Worm (Caenorhabditis elegans): Measurements from ENCODE around the gene C07G3.10.

C07G3.10 gene

DNA sequence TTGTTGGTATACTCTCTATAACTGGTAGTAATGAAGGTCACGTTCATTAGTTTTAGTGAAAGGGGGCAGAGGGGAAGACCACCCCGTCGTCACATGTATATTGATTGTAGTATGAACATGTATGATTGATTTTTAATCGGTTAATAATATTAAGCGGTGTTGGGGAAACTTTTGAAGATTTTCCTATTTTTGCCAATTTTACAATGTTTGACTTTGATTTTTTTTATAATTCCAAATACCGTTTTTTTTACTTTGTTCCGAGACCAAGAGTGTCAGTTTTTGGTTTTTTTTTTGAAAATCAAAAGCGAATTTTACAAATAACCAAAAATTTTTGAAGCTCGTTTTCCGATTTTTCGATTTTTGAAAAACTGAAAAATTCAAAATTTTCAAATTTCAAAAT is 33.2 kb downstream of the C07G3.10 start, which contains the start of gene nhr-221:
TSS of gene nhr-221 (minus strand) at position 101 of the 400 bp plus-strand sequence.
- no peak for TF ChIP-seq nhr-6 (tag; optimal IDR thresholded peaks at IDR 0.05)
- no peak for TF ChIP-seq ama-1 (optimal IDR thresholded peaks at IDR 0.05)
- no peak for TF ChIP-seq ZK546.5 (tag; optimal IDR thresholded peaks at IDR 0.05)
- TF ChIP-seq sma-3 (GFP tag; optimal IDR thresholded peaks at IDR 0.05): no peak
- no peak for TF ChIP-seq unc-55 (GFP tag; optimal IDR thresholded peaks at IDR 0.05)
- no peak for TF ChIP-seq nhr-23 (tag; optimal IDR thresholded peaks at IDR 0.05)
- no peak for TF ChIP-seq lin-13 (GFP tag; optimal IDR thresholded peaks at IDR 0.05)

DNA sequence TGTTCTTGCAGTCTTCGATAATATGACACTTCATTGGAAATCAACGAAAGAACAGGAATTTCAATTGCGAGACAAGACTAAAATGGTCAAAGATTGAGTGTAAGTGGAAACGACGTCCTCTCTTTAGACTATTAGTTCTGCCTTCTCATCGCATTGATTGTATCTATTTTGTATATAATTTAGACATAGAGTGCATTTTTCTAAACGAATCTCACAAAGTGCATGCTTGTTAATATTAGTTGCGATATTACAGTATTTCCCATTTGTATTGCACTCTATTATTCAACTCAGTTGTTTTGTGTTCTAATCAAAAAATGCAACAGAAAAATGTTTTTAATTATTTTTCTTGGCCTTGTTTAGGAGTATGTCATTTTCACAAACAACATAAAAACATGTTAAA is 36.2 kb downstream of the C07G3.10 start, which contains the start of gene nhr-93:
TSS of gene nhr-93 (minus strand) at position 101 of the 400 bp plus-strand sequence.
- no peak for TF ChIP-seq mdl-1 (tag; optimal IDR thresholded peaks at IDR 0.05)
- TF ChIP-seq skn-1 (tag; optimal IDR thresholded peaks at IDR 0.05): no peak
- TF ChIP-seq fos-1 (tag; optimal IDR thresholded peaks at IDR 0.05): no peak
- no peak for TF ChIP-seq lin-13 (GFP tag; optimal IDR thresholded peaks at IDR 0.05)
- no peak for TF ChIP-seq nhr-23 (tag; optimal IDR thresholded peaks at IDR 0.05)
- no peak for TF ChIP-seq snpc-4 (tag; optimal IDR thresholded peaks at IDR 0.05)
- no peak for TF ChIP-seq Y55F3AM.14 (GFP tag; optimal IDR thresholded peaks at IDR 0.05)
- TF ChIP-seq sma-3 (GFP tag; optimal IDR thresholded peaks at IDR 0.05): no peak
- TF ChIP-seq crh-2 (tag; optimal IDR thresholded peaks at IDR 0.05): no peak
- TF ChIP-seq nhr-25 (tag; optimal IDR thresholded peaks at IDR 0.05): no peak
- no peak for TF ChIP-seq ztf-4 (tag; optimal IDR thresholded peaks at IDR 0.05)
- TF ChIP-seq lin-11 (tag; optimal IDR thresholded peaks at IDR 0.05): no peak

DNA sequence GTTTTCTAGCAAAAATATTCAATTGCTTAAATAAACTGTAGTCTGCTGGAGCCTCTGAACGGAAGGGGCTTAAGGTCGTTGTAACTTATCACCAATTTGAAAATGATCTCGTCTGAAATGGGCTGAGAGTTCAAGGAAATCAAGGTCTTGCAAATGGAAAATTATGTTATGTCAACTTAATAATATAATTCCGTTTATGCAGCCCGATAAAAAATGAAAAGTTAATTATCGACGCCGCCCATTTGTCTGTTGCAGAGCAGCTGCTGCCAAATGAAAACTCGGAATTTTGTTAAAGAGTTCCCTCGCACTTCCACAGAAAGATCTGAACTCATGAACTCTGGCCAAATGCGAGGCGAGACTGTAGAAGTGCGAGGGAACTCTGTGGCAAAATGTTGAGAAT is 39.0 kb downstream of the C07G3.10 start, which contains the start of gene srbc-67:
TSS of gene srbc-67 (minus strand) at position 101 of the 400 bp plus-strand sequence.
- TF ChIP-seq dmd-4 (tag; optimal IDR thresholded peaks at IDR 0.05) (no peak), ztf-4 (tag; optimal IDR thresholded peaks at IDR 0.05) (no peak), nhr-21 (tag; optimal IDR thresholded peaks at IDR 0.05) (no peak), ztf-1 (GFP tag; conservative IDR thresholded peaks at IDR 0.05) (no peak), alr-1 (tag; optimal IDR thresholded peaks at IDR 0.05) (no peak), lin-13 (GFP tag; optimal IDR thresholded peaks at IDR 0.05) (no peak), nhr-6 (tag; optimal IDR thresholded peaks at IDR 0.05) (no peak), egl-27 (tag; optimal IDR thresholded peaks at IDR 0.05) (no peak), crh-2 (tag; optimal IDR thresholded peaks at IDR 0.05) (no peak), ceh-82 (tag; optimal IDR thresholded peaks at IDR 0.05) (no peak), snpc-4 (tag; optimal IDR thresholded peaks at IDR 0.05) (no peak), mdl-1 (tag; optimal IDR thresholded peaks at IDR 0.05) (no peak), nhr-23 (tag; optimal IDR thresholded peaks at IDR 0.05) (no peak), elt-1 (tag; optimal IDR thresholded peaks at IDR 0.05) (no peak), unc-39 (tag; optimal IDR thresholded peaks at IDR 0.05) (no peak), aly-2 (tag; optimal IDR thresholded peaks at IDR 0.05) (no peak), ceh-16 (tag; optimal IDR thresholded peaks at IDR 0.05) (no peak), nhr-77 (tag; optimal IDR thresholded peaks at IDR 0.05) (no peak), nhr-12 (tag; optimal IDR thresholded peaks at IDR 0.05) (no peak), lin-39 (tag; optimal IDR thresholded peaks at IDR 0.05) (no peak)

DNA sequence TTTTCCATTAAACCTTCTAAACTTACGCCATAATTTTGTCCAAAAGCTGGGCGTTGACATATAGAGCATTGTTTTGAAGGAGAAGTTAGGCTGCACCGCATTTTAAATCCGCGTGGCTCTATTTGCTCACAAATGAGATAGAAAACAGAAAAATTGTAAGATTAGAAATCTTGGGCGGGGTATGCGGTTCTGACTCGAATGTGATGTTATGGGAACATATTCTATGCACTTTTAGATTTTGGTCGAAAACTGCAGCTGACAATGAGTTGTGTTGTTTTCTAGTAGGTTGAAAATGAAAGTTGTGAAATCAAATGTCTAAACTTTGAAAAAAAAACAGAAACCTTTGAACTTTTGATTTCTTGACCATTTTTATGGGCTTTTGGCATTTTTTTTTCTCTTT is 41.2 kb downstream of the C07G3.10 start, which contains the start of gene nhr-222:
TSS of gene nhr-222 (minus strand) at position 101 of the 400 bp plus-strand sequence.
- TF ChIP-seq nhr-12 (tag; optimal IDR thresholded peaks at IDR 0.05) (no peak), lin-11 (tag; optimal IDR thresholded peaks at IDR 0.05) (no peak), mab-5 (tag; optimal IDR thresholded peaks at IDR 0.05) (no peak), crh-2 (tag; optimal IDR thresholded peaks at IDR 0.05) (no peak), unc-55 (GFP tag; optimal IDR thresholded peaks at IDR 0.05) (no peak)

- TF ChIP-seq crh-2 (tag; optimal IDR thresholded peaks at IDR 0.05): no peak
- no peak for TF ChIP-seq nhr-129 (tag; optimal IDR thresholded peaks at IDR 0.05)
- TF ChIP-seq zag-1 (tag; optimal IDR thresholded peaks at IDR 0.05): no peak
- no peak for TF ChIP-seq R02D3.7 (tag; optimal IDR thresholded peaks at IDR 0.05)
- TF ChIP-seq nhr-11 (tag; optimal IDR thresholded peaks at IDR 0.05): no peak
- no peak for TF ChIP-seq nhr-6 (tag; optimal IDR thresholded peaks at IDR 0.05)
- no peak for TF ChIP-seq elt-3 (tag; optimal IDR thresholded peaks at IDR 0.05)
- TF ChIP-seq lin-13 (GFP tag; optimal IDR thresholded peaks at IDR 0.05): no peak
These were observed 44.4 kb downstream of the C07G3.10 start, which contains the start of gene srbc-68 for ce11 chrV:3546517-3546916. srbc-68 (minus strand) TSS chrV:3546617.
